Worm (Caenorhabditis elegans) whole organism, L1 larva: ENCODE results near the gene cal-8.

Source experiments
- ama-1 ChIP-seq: fragments of 150-350 bp; optimal IDR thresholded peaks from 2 replicates; lab custom pipeline; 2014
- fos-1 ChIP-seq: fragments of 150-350 bp; optimal IDR thresholded peaks from 2 replicates; lab custom pipeline; 2014; ENCODE audit warnings: missing biosample characterization, missing genetic modification characterization
- lin-39 ChIP-seq: fragments of 150-350 bp; optimal IDR thresholded peaks from 2 replicates; lab custom pipeline; 2014; ENCODE audit warnings: missing biosample characterization, missing genetic modification reagents, missing genetic modification characterization
- mep-1 ChIP-seq: fragments of 150-350 bp; optimal IDR thresholded peaks from 2 replicates; lab custom pipeline; 2014; ENCODE audit warnings: missing biosample characterization, missing genetic modification characterization
- sox-4 ChIP-seq: sonication (generic microtip); optimal IDR thresholded peaks from 2 replicates; lab custom pipeline; 2016; ENCODE audit warnings: missing genetic modification characterization, missing compliant biosample characterization
- swsn-7 ChIP-seq: sonication (generic microtip); optimal IDR thresholded peaks from 2 replicates; lab custom pipeline; 2016; ENCODE audit warnings: missing genetic modification characterization, missing compliant biosample characterization
- unc-86 ChIP-seq: sonication (generic microtip); optimal IDR thresholded peaks from 2 replicates; lab custom pipeline; 2016; ENCODE audit warnings: missing genetic modification characterization, missing compliant biosample characterization
- ztf-4 ChIP-seq: fragments of 150-350 bp; optimal IDR thresholded peaks from 2 replicates; lab custom pipeline; 2014; ENCODE audit warnings: missing biosample characterization, missing genetic modification characterization

ce11 chrII:5436833-5437232 is 45.0 kb downstream of the cal-8 start, which contains the start of gene dct-5:
- TF ChIP-seq ama-1 (no peak), lin-39 (tag; lab: Kevin White, UChicago) (no peak), ztf-4 (tag; lab: Kevin White, UChicago) (no peak), unc-86 (tag; lab: Kevin White, UChicago) (no peak), mep-1 (tag; lab: Kevin White, UChicago) (no peak), swsn-7 (no peak), sox-4 (tag; lab: Kevin White, UChicago) (no peak), fos-1 (no peak)
